Worm (Caenorhabditis elegans): ENCODE measurements around the gene R07E5.5.
"Not testable (repeated sequence)": the region's sequence is repeated elsewhere in the genome, so short reads cannot be mapped to it uniquely, and the experiment has no call there.

- not testable (repeated sequence) for TF ChIP-seq med-1 (GFP tag; optimal IDR thresholded peaks at IDR 0.05; ENCODE audit: insufficient read depth)
- peak; percentile 63 for TF ChIP-seq ref-1 (GFP tag; conservative IDR thresholded peaks at IDR 0.05)
- TF ChIP-seq flt-1 (GFP tag; IDR thresholded peaks at IDR 0.05), result peak; percentile 93
- peak; percentile 66; the same call in 1 of the 2 replicates for TF ChIP-seq T22C8.4 (GFP tag; IDR thresholded peaks at IDR 0.05)
- TF ChIP-seq klf-2 (GFP tag; conservative IDR thresholded peaks at IDR 0.05), result 0 out of 2 replicates have a peak, but pooled peaks have one; percentile 62
- TF ChIP-seq cog-1 (tag; optimal IDR thresholded peaks at IDR 0.05), result peak; percentile 27
Observed at ce11 chrIII:4369381-4369809, 27.8 kb upstream of the R07E5.5 start.
